Fruit fly (Drosophila melanogaster) whole organism, embryonic: ENCODE data around the gene Lmpt.

Experiments used
- Atf6 ChIP-seq: fragments of 200-800 bp; sonication (Bioruptor generic); IDR thresholded peaks from 2 replicates; pipeline ENCODE4 v1.3.6; 2022; ENCODE audit warnings: missing biosample characterization, missing genetic modification characterization
- Bgb ChIP-seq: fragments of 200-800 bp; sonication (Bioruptor generic); IDR thresholded peaks from 2 replicates; pipeline ENCODE4 v1.3.6; 2022; ENCODE audit warnings: missing biosample characterization, missing genetic modification characterization; ENCODE audit not compliant: partially characterized antibody
- CG11085 ChIP-seq: fragments of 200-800 bp; sonication (Bioruptor generic); IDR thresholded peaks from 2 replicates; pipeline ENCODE4 v1.3.6; 2022; ENCODE audit warnings: missing biosample characterization, missing genetic modification characterization
- CG11695 ChIP-seq: fragments of 200-800 bp; sonication (Bioruptor generic); IDR thresholded peaks from 3 replicates; pipeline ENCODE4 v1.3.6; 2022; ENCODE audit warnings: missing biosample characterization, missing genetic modification characterization
- CG14710 ChIP-seq: fragments of 200-800 bp; sonication (Bioruptor generic); optimal IDR thresholded peaks from 3 replicates; lab custom pipeline; 2019; ENCODE audit warnings: missing biosample characterization, mild to moderate bottlenecking, missing genetic modification characterization, moderate library complexity
- CG17186 ChIP-seq: fragments of 200-800 bp; sonication (Bioruptor generic); optimal IDR thresholded peaks from 3 replicates; lab custom pipeline; 2017; ENCODE audit warnings: missing biosample characterization, missing genetic modification reagents, missing genetic modification characterization
- CG17361 ChIP-seq: fragments of 200-800 bp; sonication (Bioruptor generic); IDR thresholded peaks from 3 replicates; pipeline ENCODE4 v1.3.6; 2022; ENCODE audit warnings: missing biosample characterization, missing genetic modification characterization
- CG17912 ChIP-seq: fragments of 200-800 bp; sonication (Bioruptor generic); optimal IDR thresholded peaks from 2 replicates; lab custom pipeline; 2018; ENCODE audit warnings: missing biosample characterization, mild to moderate bottlenecking, missing genetic modification characterization
- CG30020 ChIP-seq: fragments of 200-800 bp; optimal IDR thresholded peaks from 2 replicates; lab custom pipeline; 2019; ENCODE audit warnings: missing biosample characterization, mild to moderate bottlenecking, missing genetic modification characterization, moderate library complexity
- CG3407 ChIP-seq: fragments of 200-800 bp; sonication (Bioruptor generic); optimal IDR thresholded peaks from 2 replicates; lab custom pipeline; 2018; ENCODE audit warnings: missing biosample characterization, mild to moderate bottlenecking, missing genetic modification characterization
- CG34422 ChIP-seq: fragments of 200-800 bp; sonication (Bioruptor generic); IDR thresholded peaks from 3 replicates; pipeline ENCODE4 v1.3.6; 2022; ENCODE audit warnings: missing biosample characterization, missing genetic modification characterization
- CG42726 ChIP-seq: fragments of 200-800 bp; sonication (Bioruptor generic); IDR thresholded peaks from 2 replicates; pipeline ENCODE4 v1.3.6; 2022; ENCODE audit warnings: missing biosample characterization, missing genetic modification characterization; ENCODE audit not compliant: partially characterized antibody
- CG4360 ChIP-seq: fragments of 200-800 bp; sonication (Bioruptor generic); IDR thresholded peaks from 2 replicates; pipeline ENCODE4 v1.3.6; 2022; ENCODE audit warnings: missing biosample characterization, missing genetic modification characterization
- CG6175 ChIP-seq: fragments of 200-800 bp; sonication (Bioruptor generic); IDR thresholded peaks from 3 replicates; pipeline ENCODE4 v1.3.6; 2022; ENCODE audit warnings: missing biosample characterization, missing genetic modification characterization
- CG6813 ChIP-seq: fragments of 200-800 bp; sonication (Bioruptor generic); optimal IDR thresholded peaks from 2 replicates; lab custom pipeline; 2017; ENCODE audit warnings: missing biosample characterization, missing genetic modification characterization, mild to moderate bottlenecking, moderate library complexity, missing genetic modification reagents
- CG7357 ChIP-seq: fragments of 200-800 bp; sonication (Bioruptor generic); IDR thresholded peaks from 3 replicates; pipeline ENCODE4 v1.3.6; 2022; ENCODE audit warnings: missing biosample characterization, missing genetic modification characterization
- CG7928 ChIP-seq: fragments of 200-800 bp; sonication (Bioruptor generic); optimal IDR thresholded peaks from 2 replicates; lab custom pipeline; 2017; ENCODE audit warnings: missing biosample characterization, mild to moderate bottlenecking, missing genetic modification characterization
- CG8290 ChIP-seq, 3 experiments: fragments of 200-800 bp; sonication (Bioruptor generic); optimal IDR thresholded peaks; 2 replicates each; lab custom pipeline; 2016 to 2019; ENCODE audit warnings: missing biosample characterization in 3 of 3, missing genetic modification characterization in 3 of 3, mild to moderate bottlenecking in 2 of 3, moderate library complexity in 1 of 3
- CG8924 ChIP-seq: fragments of 200-800 bp; optimal IDR thresholded peaks from 3 replicates; lab custom pipeline; 2019; ENCODE audit warnings: missing biosample characterization, mild to moderate bottlenecking, missing genetic modification characterization, moderate library complexity
- CG9727 ChIP-seq: fragments of 200-800 bp; sonication (Bioruptor generic); optimal IDR thresholded peaks from 3 replicates; lab custom pipeline; 2017; ENCODE audit warnings: missing biosample characterization, mild to moderate bottlenecking, missing genetic modification characterization
- D19B ChIP-seq: fragments of 200-800 bp; sonication (Bioruptor generic); optimal IDR thresholded peaks from 2 replicates; lab custom pipeline; 2017; ENCODE audit warnings: missing biosample characterization, mild to moderate bottlenecking, missing genetic modification characterization
- Dip3 ChIP-seq: fragments of 200-800 bp; sonication (Bioruptor generic); optimal IDR thresholded peaks from 3 replicates; lab custom pipeline; 2016; ENCODE audit warnings: missing biosample characterization, missing genetic modification characterization
- Dp ChIP-seq: fragments of 200-800 bp; sonication (Bioruptor generic); optimal IDR thresholded peaks from 2 replicates; lab custom pipeline; 2018; ENCODE audit warnings: missing biosample characterization, mild to moderate bottlenecking, missing genetic modification characterization, moderate library complexity
- HLH54F ChIP-seq: fragments of 200-800 bp; sonication (Bioruptor generic); optimal IDR thresholded peaks from 3 replicates; lab custom pipeline; 2016; ENCODE audit warnings: missing biosample characterization, missing genetic modification characterization
- Hmx ChIP-seq: fragments of 200-800 bp; sonication (Bioruptor generic); optimal IDR thresholded peaks from 2 replicates; lab custom pipeline; 2016; ENCODE audit warnings: missing biosample characterization, missing genetic modification characterization
- MTF-1 ChIP-seq: fragments of 200-800 bp; sonication (Bioruptor generic); optimal IDR thresholded peaks from 2 replicates; lab custom pipeline; 2018; ENCODE audit warnings: missing biosample characterization, mild to moderate bottlenecking, missing genetic modification characterization, borderline replicate concordance
- Sox100B ChIP-seq: fragments of 200-800 bp; sonication (Bioruptor generic); optimal IDR thresholded peaks from 3 replicates; lab custom pipeline; 2018; ENCODE audit warnings: missing biosample characterization, mild to moderate bottlenecking, missing genetic modification characterization
- Spps ChIP-seq: fragments of 200-800 bp; sonication (Bioruptor generic); optimal IDR thresholded peaks from 2 replicates; lab custom pipeline; 2018; ENCODE audit warnings: missing biosample characterization, mild to moderate bottlenecking, missing genetic modification characterization
- Trl ChIP-seq, 3 experiments: fragments of >200 bp in 2 of 3; fragments of 200-800 bp in 1 of 3; sonication (Bioruptor generic) in 1 of 3; optimal IDR thresholded peaks; 2 replicates in 1 of 3; 3 replicates in 2 of 3; lab custom pipeline; 2016 to 2017; ENCODE audit warnings: missing biosample characterization in 1 of 3, missing genetic modification characterization in 1 of 3
- az2 ChIP-seq: fragments of 200-800 bp; sonication (Bioruptor generic); optimal IDR thresholded peaks from 3 replicates; lab custom pipeline; 2016; ENCODE audit warnings: missing biosample characterization, missing genetic modification characterization
- cato ChIP-seq: fragments of 200-800 bp; sonication (Bioruptor generic); optimal IDR thresholded peaks from 2 replicates; lab custom pipeline; 2016; ENCODE audit warnings: missing biosample characterization, missing genetic modification characterization, borderline replicate concordance
- chif ChIP-seq, 2 experiments: fragments of 200-800 bp; sonication (Bioruptor generic); optimal IDR thresholded peaks; 3 replicates each; lab custom pipeline; 2016; ENCODE audit warnings: missing biosample characterization in 2 of 2, missing genetic modification characterization in 2 of 2
- gem ChIP-seq: fragments of 200-800 bp; sonication (Bioruptor generic); optimal IDR thresholded peaks from 2 replicates; lab custom pipeline; 2019; ENCODE audit warnings: missing biosample characterization, mild to moderate bottlenecking, missing genetic modification characterization, moderate library complexity
- ind ChIP-seq: fragments of 200-800 bp; sonication (Bioruptor generic); optimal IDR thresholded peaks from 3 replicates; lab custom pipeline; 2016; ENCODE audit warnings: missing biosample characterization, missing genetic modification characterization
- inv ChIP-seq: fragments of 200-800 bp; sonication (Bioruptor generic); IDR thresholded peaks from 2 replicates; pipeline ENCODE4 v1.3.6; 2022; ENCODE audit warnings: missing biosample characterization, missing genetic modification characterization; ENCODE audit not compliant: partially characterized antibody
- jumu ChIP-seq: fragments of 200-800 bp; sonication (Bioruptor generic); optimal IDR thresholded peaks from 3 replicates; lab custom pipeline; 2016; ENCODE audit warnings: missing biosample characterization, missing genetic modification characterization
- knrl ChIP-seq: fragments of 200-800 bp; sonication (Bioruptor generic); IDR thresholded peaks from 3 replicates; pipeline ENCODE4 v1.3.6; 2022; ENCODE audit warnings: missing biosample characterization, missing genetic modification characterization; ENCODE audit not compliant: partially characterized antibody
- maf-S ChIP-seq: fragments of 200-800 bp; sonication (Bioruptor generic); optimal IDR thresholded peaks from 2 replicates; lab custom pipeline; 2016; ENCODE audit warnings: missing biosample characterization, missing genetic modification characterization
- mirr ChIP-seq: fragments of 200-800 bp; sonication (Bioruptor generic); optimal IDR thresholded peaks from 3 replicates; lab custom pipeline; 2018; ENCODE audit warnings: missing biosample characterization, mild to moderate bottlenecking, missing genetic modification characterization
- mld ChIP-seq: fragments of 200-800 bp; sonication (Bioruptor generic); IDR thresholded peaks from 3 replicates; pipeline ENCODE4 v1.3.6; 2022; ENCODE audit warnings: missing biosample characterization, missing genetic modification characterization; ENCODE audit not compliant: partially characterized antibody
- nmo ChIP-seq: fragments of 200-800 bp; sonication (Bioruptor generic); optimal IDR thresholded peaks from 2 replicates; lab custom pipeline; 2018; ENCODE audit warnings: missing biosample characterization, mild to moderate bottlenecking, missing genetic modification characterization, moderate library complexity
- odd ChIP-seq: fragments of 200-800 bp; sonication (Bioruptor generic); optimal IDR thresholded peaks from 2 replicates; lab custom pipeline; 2017; ENCODE audit warnings: missing biosample characterization, mild to moderate bottlenecking, missing genetic modification characterization
- onecut ChIP-seq: fragments of 200-800 bp; sonication (Bioruptor generic); IDR thresholded peaks from 2 replicates; pipeline ENCODE4 v1.3.6; 2022; ENCODE audit warnings: missing biosample characterization, missing genetic modification characterization
- salm ChIP-seq: fragments of 200-800 bp; sonication (Bioruptor generic); optimal IDR thresholded peaks from 2 replicates; lab custom pipeline; 2018; ENCODE audit warnings: missing biosample characterization, mild to moderate bottlenecking, missing genetic modification characterization
- sob ChIP-seq: fragments of 200-800 bp; sonication (Bioruptor generic); IDR thresholded peaks from 2 replicates; pipeline ENCODE4 v1.3.6; 2022; ENCODE audit warnings: missing biosample characterization, missing genetic modification characterization
- usp ChIP-seq: fragments of >200 bp; optimal IDR thresholded peaks from 2 replicates; lab custom pipeline; 2017; ENCODE audit warnings: missing biosample characterization, missing genetic modification characterization
- vnd ChIP-seq: fragments of 200-800 bp; sonication (Bioruptor generic); IDR thresholded peaks from 3 replicates; pipeline ENCODE4 v1.3.6; 2022; ENCODE audit warnings: missing biosample characterization, missing genetic modification characterization; ENCODE audit not compliant: partially characterized antibody
- zen2 ChIP-seq: fragments of 200-800 bp; sonication (Bioruptor generic); IDR thresholded peaks from 3 replicates; pipeline ENCODE4 v1.3.6; 2022; ENCODE audit warnings: missing biosample characterization, missing genetic modification characterization; ENCODE audit not compliant: partially characterized antibody
- zf30C ChIP-seq: fragments of 200-800 bp; sonication (Bioruptor generic); optimal IDR thresholded peaks from 3 replicates; lab custom pipeline; 2018; ENCODE audit warnings: missing biosample characterization, mild to moderate bottlenecking, missing genetic modification characterization

The Lmpt gene

dm6 chr3L:16842087-16842567 is 23.0 kb upstream of the Lmpt start, which contains the start of gene TSG101 (continued):
- TF ChIP-seq Dip3 (GFP tag; lab: Kevin White, UChicago) (no peak), CG42726 (GFP tag; lab: Robert Waterston, UW) (no peak), gem (tag; lab: Kevin White, UChicago) (peak; percentile 29), CG3407 (GFP tag; lab: Kevin White, UChicago) (no peak), cato (no peak), CG7928 (GFP tag; lab: Kevin White, UChicago) (no peak), CG9727 (GFP tag; lab: Kevin White, UChicago) (no peak), Sox100B (GFP tag; lab: Kevin White, UChicago) (no peak), CG8924 (peak; percentile 4), Hmx (GFP tag; lab: Kevin White, UChicago) (no peak), zen2 (GFP tag; lab: Robert Waterston, UW) (no peak), usp (GFP tag; lab: Kevin White, UChicago) (no peak), CG30020 (tag; lab: Kevin White, UChicago) (peak; percentile 64), CG14710 (tag; lab: Kevin White, UChicago) (peak; percentile 60), ind (no peak), nmo (GFP tag; lab: Kevin White, UChicago) (peak; percentile 47), salm (no peak), mirr (GFP tag; lab: Kevin White, UChicago) (no peak), CG8290 (GFP tag; optimal IDR thresholded peaks at IDR 0.05; lab: Kevin White, UChicago) (no peak), CG8290 (tag; optimal IDR thresholded peaks at IDR 0.05; lab: Kevin White, UChicago) (no peak), az2 (GFP tag; lab: Kevin White, UChicago) (no peak), inv (GFP tag; lab: Robert Waterston, UW) (peak; percentile 33; the same call in 1 of the 2 replicates), Spps (no peak), jumu (no peak), CG34422 (no peak), HLH54F (no peak), CG17361 (GFP tag; lab: Robert Waterston, UW) (peak; percentile 43; the same call in 2 of the 3 replicates), CG17186 (GFP tag; lab: Kevin White, UChicago) (no peak), chif (GFP tag; optimal IDR thresholded peaks at IDR 0.05; lab: Kevin White, UChicago) (no peak), CG4360 (GFP tag; lab: Robert Waterston, UW) (no peak; the same call in 1 of the 2 replicates), CG6175 (GFP tag; lab: Robert Waterston, UW) (no peak), Trl (optimal IDR thresholded peaks at IDR 0.05; lab: Kevin White, UChicago) (no peak), Trl (GFP tag; optimal IDR thresholded peaks at IDR 0.05; lab: Kevin White, UChicago) (no peak), maf-S (GFP tag; lab: Kevin White, UChicago) (no peak), mld (no peak), zf30C (GFP tag; lab: Kevin White, UChicago) (no peak), CG7357 (GFP tag; lab: Robert Waterston, UW) (no peak), CG11695 (GFP tag; lab: Robert Waterston, UW) (no peak), onecut (GFP tag; lab: Robert Waterston, UW) (no peak), MTF-1 (GFP tag; lab: Kevin White, UChicago) (no peak), CG11085 (GFP tag; lab: Robert Waterston, UW) (no peak), CG6813 (GFP tag; lab: Kevin White, UChicago) (no peak), odd (GFP tag; lab: Kevin White, UChicago) (no peak), Atf6 (GFP tag; lab: Robert Waterston, UW) (no peak), knrl (peak; percentile 66), Bgb (0 out of 2 replicates have a peak, but pooled peaks have one; percentile 26), D19B (GFP tag; lab: Kevin White, UChicago) (no peak), vnd (GFP tag; lab: Robert Waterston, UW) (no peak), Dp (peak; percentile 50), CG17912 (GFP tag; lab: Kevin White, UChicago) (no peak), sob (GFP tag; lab: Robert Waterston, UW) (no peak)
